Worm (Caenorhabditis elegans): Measurements from ENCODE around the gene K02E7.12.

DNA sequence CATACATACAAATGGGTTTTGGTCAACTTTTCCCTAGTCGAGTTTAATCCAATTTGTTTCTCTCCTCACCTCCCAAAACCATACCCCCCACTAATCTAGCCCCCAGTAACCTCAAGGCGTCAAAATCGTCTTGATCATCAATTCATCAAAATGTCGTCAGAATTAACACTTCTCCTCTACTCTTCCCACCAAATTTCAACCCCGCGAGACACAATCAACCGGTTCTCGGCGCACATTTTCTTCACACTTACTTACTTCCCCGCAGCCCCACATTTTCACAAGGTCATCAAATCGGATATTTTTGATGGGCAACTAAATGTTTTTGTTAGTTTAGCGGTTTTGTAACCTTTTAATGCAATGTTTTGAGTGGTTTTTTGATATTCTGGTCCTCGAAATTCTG, 19.8 kb downstream of the K02E7.12 start:
- TF ChIP-seq snpc-4 (tag; optimal IDR thresholded peaks at IDR 0.05): no peak
- TF ChIP-seq zip-8 (tag; optimal IDR thresholded peaks at IDR 0.05): no peak
- TF ChIP-seq ztf-11 (tag; optimal IDR thresholded peaks at IDR 0.05): no peak
- no peak for TF ChIP-seq ceh-83 (GFP tag; optimal IDR thresholded peaks at IDR 0.05)

All from whole organism, mixed stage, embryonic.